Worm (Caenorhabditis elegans) whole organism, young adult: Measurements from ENCODE around the gene sup-26.

ENCODE experiments used
- D2030.7 ChIP-seq: fragments of 200-800 bp; sonication (Bioruptor generic); IDR thresholded peaks from 2 replicates; pipeline ENCODE4 v1.3.6; 2022; ENCODE audit warnings: missing genetic modification reagents, missing genetic modification characterization, missing compliant biosample characterization
- F23B12.7 ChIP-seq: sonication (generic microtip); optimal IDR thresholded peaks from 2 replicates; lab custom pipeline; 2017; ENCODE audit warnings: missing genetic modification characterization, mild to moderate bottlenecking, missing compliant biosample characterization, antibody characterized with exemption, moderate library complexity; ENCODE audit not compliant: insufficient read depth
- F39B2.1 ChIP-seq: fragments of 200-800 bp; sonication (Bioruptor generic); IDR thresholded peaks from 2 replicates; pipeline ENCODE4 v1.3.6; 2022; ENCODE audit warnings: missing genetic modification reagents, missing genetic modification characterization, missing compliant biosample characterization
- F49E8.2 ChIP-seq: sonication (generic microtip); optimal IDR thresholded peaks from 3 replicates; lab custom pipeline; 2017; ENCODE audit warnings: missing genetic modification characterization, mild to moderate bottlenecking, missing compliant biosample characterization, antibody characterized with exemption, moderate library complexity; ENCODE audit not compliant: insufficient read depth
- F57C9.4 ChIP-seq: sonication (generic microtip); optimal IDR thresholded peaks from 2 replicates; lab custom pipeline; 2017; ENCODE audit warnings: mild to moderate bottlenecking, missing genetic modification characterization, missing compliant biosample characterization
- K11D2.4 ChIP-seq: fragments of 200-800 bp; sonication (Bioruptor generic); IDR thresholded peaks from 2 replicates; pipeline ENCODE4 v1.3.6; 2022; ENCODE audit warnings: missing genetic modification reagents, missing genetic modification characterization, missing compliant biosample characterization
- T07F8.4 ChIP-seq: sonication (generic microtip); optimal IDR thresholded peaks from 2 replicates; lab custom pipeline; 2016; ENCODE audit warnings: mild to moderate bottlenecking, missing genetic modification characterization, moderate library complexity, missing compliant biosample characterization
- T26A5.8 ChIP-seq: sonication (generic microtip); optimal IDR thresholded peaks from 2 replicates; lab custom pipeline; 2016; ENCODE audit warnings: missing genetic modification characterization, missing compliant biosample characterization
- Y53F4B.3 ChIP-seq: fragments of 200-800 bp; sonication (Bioruptor generic); IDR thresholded peaks from 2 replicates; pipeline ENCODE4 v1.3.6; 2022; ENCODE audit warnings: missing genetic modification reagents, missing genetic modification characterization, missing compliant biosample characterization
- Y56A3A.18 ChIP-seq: fragments of 200-800 bp; sonication (Bioruptor generic); IDR thresholded peaks from 2 replicates; pipeline ENCODE4 v1.3.6; 2022; ENCODE audit warnings: missing genetic modification reagents, missing genetic modification characterization, missing compliant biosample characterization
- Y79H2A.3 ChIP-seq: fragments of 200-800 bp; sonication (Bioruptor generic); conservative IDR thresholded peaks from 2 replicates; pipeline ENCODE4 v1.3.6; 2022; ENCODE audit warnings: missing genetic modification reagents, missing genetic modification characterization, missing compliant biosample characterization
- Y95B8A.8 ChIP-seq: fragments of 200-800 bp; sonication (Bioruptor generic); IDR thresholded peaks from 2 replicates; pipeline ENCODE4 v1.3.6; 2022; ENCODE audit warnings: missing genetic modification reagents, missing genetic modification characterization, missing compliant biosample characterization
- ZK185.1 ChIP-seq: sonication (generic microtip); optimal IDR thresholded peaks from 2 replicates; lab custom pipeline; 2016; ENCODE audit warnings: mild to moderate bottlenecking, missing genetic modification characterization, missing compliant biosample characterization; ENCODE audit not compliant: poor library complexity, severe bottlenecking
- aptf-2 ChIP-seq: fragments of 200-800 bp; sonication (Bioruptor generic); conservative IDR thresholded peaks from 2 replicates; pipeline ENCODE4 v1.3.6; 2022; ENCODE audit warnings: missing genetic modification reagents, missing genetic modification characterization, missing compliant biosample characterization
- aptf-3 ChIP-seq: fragments of 200-800 bp; sonication (Bioruptor generic); IDR thresholded peaks from 2 replicates; pipeline ENCODE4 v1.3.6; 2022; ENCODE audit warnings: missing genetic modification characterization, missing compliant biosample characterization
- attf-6 ChIP-seq: fragments of 200-800 bp; sonication (Bioruptor generic); IDR thresholded peaks from 2 replicates; pipeline ENCODE4 v1.3.6; 2022; ENCODE audit warnings: missing genetic modification reagents, missing genetic modification characterization, missing compliant biosample characterization
- ceh-40 ChIP-seq: fragments of 200-800 bp; sonication (Bioruptor generic); IDR thresholded peaks from 2 replicates; pipeline ENCODE4 v1.3.6; 2022; ENCODE audit warnings: missing genetic modification characterization, missing compliant biosample characterization
- ceh-58 ChIP-seq: fragments of 200-800 bp; sonication (Bioruptor generic); IDR thresholded peaks from 2 replicates; pipeline ENCODE4 v1.3.6; 2022; ENCODE audit warnings: missing genetic modification characterization, missing compliant biosample characterization
- ceh-79 ChIP-seq: sonication (generic microtip); optimal IDR thresholded peaks from 2 replicates; lab custom pipeline; 2017; ENCODE audit warnings: mild to moderate bottlenecking, missing genetic modification characterization, missing compliant biosample characterization
- chd-7 ChIP-seq: sonication (generic microtip); optimal IDR thresholded peaks from 2 replicates; lab custom pipeline; 2016; ENCODE audit warnings: mild to moderate bottlenecking, missing genetic modification characterization, moderate library complexity, missing compliant biosample characterization
- die-1 ChIP-seq: sonication (generic microtip); optimal IDR thresholded peaks from 2 replicates; lab custom pipeline; 2016; ENCODE audit warnings: missing genotype, mild to moderate bottlenecking, missing genetic modification characterization, missing compliant biosample characterization
- dpff-1 ChIP-seq: sonication (generic microtip); optimal IDR thresholded peaks from 2 replicates; lab custom pipeline; 2017; ENCODE audit warnings: mild to moderate bottlenecking, missing genetic modification characterization, missing compliant biosample characterization
- egl-18 ChIP-seq: fragments of 200-800 bp; sonication (Bioruptor generic); IDR thresholded peaks from 2 replicates; pipeline ENCODE4 v1.3.6; 2022; ENCODE audit warnings: missing genetic modification reagents, missing genetic modification characterization, missing compliant biosample characterization
- egl-44 ChIP-seq: fragments of 200-800 bp; sonication (Bioruptor generic); IDR thresholded peaks from 2 replicates; pipeline ENCODE4 v1.3.6; 2022; ENCODE audit warnings: missing genetic modification reagents, missing genetic modification characterization, missing compliant biosample characterization
- fkh-3 ChIP-seq: sonication (generic microtip); optimal IDR thresholded peaks from 2 replicates; lab custom pipeline; 2016; ENCODE audit warnings: mild to moderate bottlenecking, missing genetic modification characterization, missing compliant biosample characterization
- hlh-12 ChIP-seq: sonication (generic microtip); optimal IDR thresholded peaks from 2 replicates; lab custom pipeline; 2016; ENCODE audit warnings: missing genetic modification characterization, missing compliant biosample characterization
- hmg-1.2 ChIP-seq: fragments of 200-800 bp; sonication (Bioruptor generic); IDR thresholded peaks from 2 replicates; pipeline ENCODE4 v1.3.6; 2022; ENCODE audit warnings: missing genetic modification reagents, missing genetic modification characterization, missing compliant biosample characterization
- let-526 ChIP-seq: fragments of 200-800 bp; sonication (Bioruptor generic); IDR thresholded peaks from 2 replicates; pipeline ENCODE4 v1.3.6; 2022; ENCODE audit warnings: missing genetic modification reagents, missing genetic modification characterization, missing compliant biosample characterization
- let-607 ChIP-seq, 2 experiments: fragments of 200-800 bp in 1 of 2; sonication (Bioruptor generic) in 1 of 2; sonication (generic microtip) in 1 of 2; optimal IDR thresholded peaks; 2 replicates each; lab custom pipeline; 2016 to 2018; ENCODE audit warnings: mild to moderate bottlenecking in 2 of 2, missing compliant biosample characterization in 2 of 2, missing genetic modification characterization in 2 of 2, moderate library complexity in 2 of 2, missing genotype in 1 of 2
- lin-26 ChIP-seq: fragments of 200-800 bp; sonication (Bioruptor generic); IDR thresholded peaks from 2 replicates; pipeline ENCODE4 v1.3.6; 2022; ENCODE audit warnings: missing genetic modification reagents, missing genetic modification characterization, missing compliant biosample characterization
- lin-35 ChIP-seq, 3 experiments: fragments of 150-350 bp in 2 of 3; sonication (generic microtip) in 1 of 3; optimal IDR thresholded peaks; 2 replicates each; lab custom pipeline; 2014 to 2018; ENCODE audit warnings: missing biosample characterization in 3 of 3, missing genetic modification characterization in 3 of 3, missing genetic modification reagents in 3 of 3
- lsy-27 ChIP-seq: sonication (generic microtip); optimal IDR thresholded peaks from 2 replicates; lab custom pipeline; 2017; ENCODE audit warnings: missing genetic modification characterization, mild to moderate bottlenecking, missing compliant biosample characterization, antibody characterized with exemption, missing genotype, borderline replicate concordance; ENCODE audit not compliant: insufficient read depth
- mxl-1 ChIP-seq: sonication (generic microtip); optimal IDR thresholded peaks from 2 replicates; lab custom pipeline; 2016; ENCODE audit warnings: missing genetic modification characterization, missing compliant biosample characterization
- nhr-120 ChIP-seq: fragments of 200-800 bp; sonication (Bioruptor generic); IDR thresholded peaks from 2 replicates; pipeline ENCODE4 v1.3.6; 2022; ENCODE audit warnings: missing genetic modification characterization, missing compliant biosample characterization
- nhr-27 ChIP-seq: fragments of 200-800 bp; sonication (Bioruptor generic); optimal IDR thresholded peaks from 2 replicates; lab custom pipeline; 2018; ENCODE audit warnings: mild to moderate bottlenecking, missing genetic modification characterization, moderate library complexity, missing compliant biosample characterization
- nhr-80 ChIP-seq: sonication (generic microtip); optimal IDR thresholded peaks from 2 replicates; lab custom pipeline; 2016; ENCODE audit warnings: missing genetic modification characterization, missing compliant biosample characterization
- nhr-90 ChIP-seq: sonication (generic microtip); optimal IDR thresholded peaks from 2 replicates; lab custom pipeline; 2016; ENCODE audit warnings: missing genotype, mild to moderate bottlenecking, missing genetic modification characterization, missing compliant biosample characterization
- pha-4 ChIP-seq: fragments of 150-350 bp; sonication (generic microtip); optimal IDR thresholded peaks from 2 replicates; lab custom pipeline; 2014; ENCODE audit warnings: missing biosample characterization, missing genetic modification reagents, missing genetic modification characterization
- rcor-1 ChIP-seq: fragments of 200-800 bp; sonication (Bioruptor generic); IDR thresholded peaks from 2 replicates; pipeline ENCODE4 v1.3.6; 2022; ENCODE audit warnings: missing genetic modification reagents, missing genetic modification characterization, missing compliant biosample characterization
- rpc-1 ChIP-seq, 2 experiments: fragments of 150-350 bp in 1 of 2; sonication (generic microtip) in 1 of 2; optimal IDR thresholded peaks; 2 replicates each; lab custom pipeline; 2014 to 2018; ENCODE audit warnings: missing biosample characterization in 1 of 2, missing genetic modification characterization in 1 of 2, missing genetic modification reagents in 1 of 2, missing genotype in 1 of 2
- sptf-2 ChIP-seq: fragments of 200-800 bp; sonication (Bioruptor generic); optimal IDR thresholded peaks from 2 replicates; lab custom pipeline; 2018; ENCODE audit warnings: mild to moderate bottlenecking, missing genetic modification characterization, missing compliant biosample characterization
- tlf-1 ChIP-seq: fragments of 200-800 bp; sonication (Bioruptor generic); optimal IDR thresholded peaks from 2 replicates; lab custom pipeline; 2018; ENCODE audit warnings: mild to moderate bottlenecking, missing genetic modification characterization, missing compliant biosample characterization
- zim-3 ChIP-seq: sonication (generic microtip); optimal IDR thresholded peaks from 2 replicates; lab custom pipeline; 2017; ENCODE audit warnings: mild to moderate bottlenecking, missing genetic modification characterization, moderate library complexity, missing compliant biosample characterization
- ztf-22 ChIP-seq: fragments of 200-800 bp; sonication (Bioruptor generic); optimal IDR thresholded peaks from 2 replicates; lab custom pipeline; 2018; ENCODE audit warnings: mild to moderate bottlenecking, missing genetic modification characterization, moderate library complexity, missing compliant biosample characterization
- ztf-26 ChIP-seq: sonication (generic microtip); optimal IDR thresholded peaks from 2 replicates; lab custom pipeline; 2017; ENCODE audit warnings: missing genetic modification characterization, missing compliant biosample characterization

sup-26 gene

DNA sequence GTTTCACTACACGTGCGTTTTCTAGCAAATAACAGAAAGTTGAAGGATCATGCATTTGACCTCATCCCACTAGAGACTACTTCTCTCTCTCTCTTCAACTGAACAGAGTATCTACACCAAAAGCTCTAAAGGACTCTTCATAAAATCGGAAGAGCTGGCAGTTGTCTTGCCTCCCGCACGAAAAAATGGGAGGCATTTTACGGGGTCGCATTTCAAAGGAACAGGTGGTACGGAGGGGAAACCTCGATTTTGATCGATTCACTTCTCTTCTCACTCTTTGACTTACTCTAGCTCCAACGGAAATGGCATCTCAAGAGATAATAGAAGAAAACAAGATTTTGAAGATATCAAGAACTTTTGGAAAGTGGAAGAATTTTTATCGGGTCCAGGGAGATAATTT lies 3.2 kb upstream of the sup-26 start:
- no peak for TF ChIP-seq ZK185.1 (tag; lab: Kevin White, UChicago)

DNA sequence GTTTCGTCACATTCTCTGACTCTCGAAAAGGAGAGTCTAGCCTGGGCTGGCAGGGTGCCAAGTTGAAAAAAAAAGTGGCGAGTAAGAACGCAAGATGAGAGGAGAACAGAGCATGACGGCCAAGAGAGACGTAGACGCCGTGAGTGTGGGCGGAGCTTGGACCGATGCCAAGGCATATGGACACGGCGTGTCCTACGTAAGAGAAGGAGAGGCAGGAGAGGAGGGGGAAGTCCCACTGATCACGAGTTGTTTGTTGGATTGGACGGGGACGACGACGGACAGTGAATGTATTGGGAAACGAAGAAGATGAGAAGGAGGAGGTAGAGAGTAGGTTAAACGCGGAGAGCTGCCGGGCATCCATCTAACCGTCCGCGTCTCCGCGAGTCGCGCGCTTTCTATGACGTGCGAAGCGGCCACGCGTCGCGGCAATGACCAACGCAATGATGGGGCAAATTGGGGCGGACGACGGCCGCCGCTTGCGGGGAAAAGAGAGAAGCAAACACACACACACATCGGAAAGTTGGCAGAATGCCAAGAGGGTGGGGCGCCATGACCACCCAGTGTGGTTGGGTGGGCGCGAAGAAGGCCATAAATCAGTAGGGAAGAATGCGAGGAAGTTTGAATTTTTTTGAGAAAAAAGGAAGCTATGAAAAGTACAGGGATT lies 2.1 kb upstream of the sup-26 start:
- no peak for TF ChIP-seq mxl-1
- TF ChIP-seq zim-3 = peak; percentile 41
- no peak for TF ChIP-seq F23B12.7 (tag; lab: Kevin White, UChicago)
- TF ChIP-seq ZK185.1 (tag; lab: Kevin White, UChicago) = peak; percentile 24
- TF ChIP-seq pha-4 = peak; percentile 26
- peak; percentile 92 for TF ChIP-seq hmg-1.2 (GFP tag; lab: Robert Waterston, UW)
- peak; percentile 79 for TF ChIP-seq rcor-1 (GFP tag; lab: Robert Waterston, UW)
- no peak for TF ChIP-seq ceh-58 (GFP tag; lab: Robert Waterston, UW)
- TF ChIP-seq ceh-40 (GFP tag; lab: Robert Waterston, UW) = no peak
- no peak for TF ChIP-seq sptf-2 (GFP tag; lab: Kevin White, UChicago)
- TF ChIP-seq egl-18 (GFP tag; lab: Robert Waterston, UW) = peak; percentile 73; the same call in 1 of the 2 replicates
- TF ChIP-seq T07F8.4 (tag; lab: Kevin White, UChicago) = peak; percentile 13
- peak; percentile 98 for TF ChIP-seq egl-44
- peak; percentile 67; the same call in 1 of the 2 replicates for TF ChIP-seq Y95B8A.8 (GFP tag; lab: Robert Waterston, UW)
- TF ChIP-seq K11D2.4 (GFP tag; lab: Robert Waterston, UW) = peak; percentile 96
- peak; percentile 81 for TF ChIP-seq lin-26 (GFP tag; lab: Robert Waterston, UW)
- TF ChIP-seq fkh-3 (tag; lab: Kevin White, UChicago) = peak; percentile 1
- TF ChIP-seq nhr-120 (GFP tag; lab: Robert Waterston, UW) = no peak
- TF ChIP-seq F57C9.4 (tag; lab: Kevin White, UChicago) = no peak
- peak; percentile 84 for TF ChIP-seq dpff-1 (tag; lab: Kevin White, UChicago)
- TF ChIP-seq Y79H2A.3 (GFP tag; lab: Robert Waterston, UW) = no peak
- TF ChIP-seq nhr-80 (tag; lab: Kevin White, UChicago) = peak; percentile 98
- TF ChIP-seq hlh-12 (tag; lab: Kevin White, UChicago) = no peak
- no peak for TF ChIP-seq T26A5.8 (tag; lab: Kevin White, UChicago)
- TF ChIP-seq ztf-26 (tag; lab: Kevin White, UChicago) = peak; percentile 98
- TF ChIP-seq nhr-27 (tag; lab: Kevin White, UChicago) = no peak
- TF ChIP-seq F49E8.2 = no peak
- 0 out of 2 replicates have a peak, but pooled peaks have one; percentile 23 for TF ChIP-seq aptf-3 (GFP tag; lab: Robert Waterston, UW)
- peak in 2 of 3 experiments; percentile 42 to 89 for TF ChIP-seq lin-35 (GFP tag; optimal IDR thresholded peaks at IDR 0.05; lab: Kevin White, UChicago)
- TF ChIP-seq let-607 (tag; optimal IDR thresholded peaks at IDR 0.05; lab: Kevin White, UChicago) = peak; percentile 93 to 95
- TF ChIP-seq let-526 (GFP tag; lab: Robert Waterston, UW) = peak; percentile 68
- TF ChIP-seq attf-6 = no peak
- TF ChIP-seq nhr-90 (tag; lab: Kevin White, UChicago) = peak; percentile 89
- no peak for TF ChIP-seq F39B2.1 (GFP tag; lab: Robert Waterston, UW)
- no peak for TF ChIP-seq rpc-1 (optimal IDR thresholded peaks at IDR 0.05; lab: Kevin White, UChicago)
- TF ChIP-seq rpc-1 (tag; optimal IDR thresholded peaks at IDR 0.05; lab: Kevin White, UChicago) = no peak
- no peak for TF ChIP-seq Y53F4B.3 (GFP tag; lab: Robert Waterston, UW)
- peak; percentile 99 for TF ChIP-seq ztf-22 (GFP tag; lab: Kevin White, UChicago)
- TF ChIP-seq chd-7 = peak; percentile 100
- no peak for TF ChIP-seq D2030.7
- 0 out of 2 replicates have a peak, but pooled peaks have one; percentile 31 for TF ChIP-seq aptf-2
- peak; percentile 93 for TF ChIP-seq die-1 (tag; lab: Kevin White, UChicago)
- no peak for TF ChIP-seq ceh-79 (tag; lab: Kevin White, UChicago)
- TF ChIP-seq lsy-27 (tag; lab: Kevin White, UChicago) = no peak
- peak; percentile 95 for TF ChIP-seq tlf-1 (GFP tag; lab: Kevin White, UChicago)
- TF ChIP-seq Y56A3A.18 = peak; percentile 92
